Fruit fly (Drosophila melanogaster) whole organism, embryonic: ENCODE measurements around the gene tau.
A peak's percentile ranks its signal among the peaks of the same experiment; 100 is the strongest.

Experiments used
- Bteb2 ChIP-seq: fragments of 200-800 bp; sonication (Bioruptor generic); optimal IDR thresholded peaks from 2 replicates; lab custom pipeline; 2016; ENCODE audit warnings: missing biosample characterization, missing genetic modification characterization
- CG10431 ChIP-seq: fragments of 200-800 bp; sonication (Bioruptor generic); optimal IDR thresholded peaks from 3 replicates; lab custom pipeline; 2018; ENCODE audit warnings: missing biosample characterization, mild to moderate bottlenecking, missing genetic modification characterization
- CG10565 ChIP-seq: fragments of 200-800 bp; sonication (Bioruptor generic); optimal IDR thresholded peaks from 3 replicates; lab custom pipeline; 2016; ENCODE audit warnings: missing biosample characterization, mild to moderate bottlenecking, missing genetic modification characterization
- CG11456 ChIP-seq: fragments of 200-800 bp; sonication (Bioruptor generic); IDR thresholded peaks from 3 replicates; pipeline ENCODE4 v1.3.6; 2022; ENCODE audit warnings: missing biosample characterization, missing genetic modification characterization
- CG11696 ChIP-seq: fragments of 200-800 bp; sonication (Bioruptor generic); IDR thresholded peaks from 2 replicates; pipeline ENCODE4 v1.3.6; 2022; ENCODE audit warnings: missing biosample characterization, missing genetic modification characterization
- CG12942 ChIP-seq: fragments of 200-800 bp; sonication (Bioruptor generic); optimal IDR thresholded peaks from 3 replicates; lab custom pipeline; 2016; ENCODE audit warnings: missing biosample characterization, missing genetic modification characterization
- CG13424 ChIP-seq: fragments of 200-800 bp; sonication (Bioruptor generic); optimal IDR thresholded peaks from 2 replicates; lab custom pipeline; 2019; ENCODE audit warnings: missing biosample characterization, mild to moderate bottlenecking, missing genetic modification characterization, moderate library complexity
- CG14050 ChIP-seq: fragments of 200-800 bp; sonication (Bioruptor generic); IDR thresholded peaks from 3 replicates; pipeline ENCODE4 v1.3.6; 2022; ENCODE audit warnings: missing biosample characterization, missing genetic modification characterization
- CG1603 ChIP-seq: fragments of 200-800 bp; sonication (Bioruptor generic); optimal IDR thresholded peaks from 2 replicates; lab custom pipeline; 2019; ENCODE audit warnings: missing biosample characterization, mild to moderate bottlenecking, missing genetic modification characterization, moderate library complexity
- CG18619 ChIP-seq: fragments of 200-800 bp; sonication (Bioruptor generic); optimal IDR thresholded peaks from 3 replicates; lab custom pipeline; 2017; ENCODE audit warnings: missing biosample characterization, mild to moderate bottlenecking, missing genetic modification characterization
- CG2712 ChIP-seq: fragments of 200-800 bp; optimal IDR thresholded peaks from 3 replicates; lab custom pipeline; 2019; ENCODE audit warnings: missing biosample characterization, mild to moderate bottlenecking, missing genetic modification characterization, moderate library complexity
- CG30431 ChIP-seq: fragments of 200-800 bp; sonication (Bioruptor generic); optimal IDR thresholded peaks from 2 replicates; lab custom pipeline; 2017; ENCODE audit warnings: missing biosample characterization, missing genetic modification characterization
- CG31365 ChIP-seq: fragments of 200-800 bp; sonication (Bioruptor generic); optimal IDR thresholded peaks from 2 replicates; lab custom pipeline; 2018; ENCODE audit warnings: missing biosample characterization, mild to moderate bottlenecking, missing genetic modification characterization
- CG3281 ChIP-seq: fragments of 200-800 bp; sonication (Bioruptor generic); optimal IDR thresholded peaks from 3 replicates; lab custom pipeline; 2017; ENCODE audit warnings: missing biosample characterization, mild to moderate bottlenecking, missing genetic modification characterization
- CG3726 ChIP-seq: fragments of 200-800 bp; sonication (Bioruptor generic); IDR thresholded peaks from 3 replicates; pipeline ENCODE4, ENCODE4 v1.3.6; 2022; ENCODE audit warnings: missing biosample characterization, missing genetic modification characterization
- CG4360 ChIP-seq: fragments of 200-800 bp; sonication (Bioruptor generic); IDR thresholded peaks from 2 replicates; pipeline ENCODE4 v1.3.6; 2022; ENCODE audit warnings: missing biosample characterization, missing genetic modification characterization
- CG4617 ChIP-seq: fragments of 200-800 bp; sonication (Bioruptor generic); optimal IDR thresholded peaks from 3 replicates; lab custom pipeline; 2016; ENCODE audit warnings: missing biosample characterization, missing genetic modification characterization, borderline replicate concordance
- CG5180 ChIP-seq: fragments of 200-800 bp; sonication (Bioruptor generic); optimal IDR thresholded peaks from 3 replicates; lab custom pipeline; 2017; ENCODE audit warnings: missing biosample characterization, missing genetic modification characterization, mild to moderate bottlenecking, moderate library complexity, missing genetic modification reagents
- CG7963 ChIP-seq: fragments of 200-800 bp; sonication (Bioruptor generic); IDR thresholded peaks from 3 replicates; pipeline ENCODE4 v1.3.6; 2022; ENCODE audit warnings: missing biosample characterization, missing genetic modification characterization; ENCODE audit not compliant: partially characterized antibody
- CG7987 ChIP-seq: fragments of 200-800 bp; sonication (Bioruptor generic); optimal IDR thresholded peaks from 2 replicates; lab custom pipeline; 2018; ENCODE audit warnings: missing biosample characterization, mild to moderate bottlenecking, missing genetic modification characterization, moderate library complexity
- D ChIP-seq, 2 experiments: fragments of 200-800 bp in 1 of 2; fragments of >200 bp in 1 of 2; sonication (Bioruptor generic) in 1 of 2; optimal IDR thresholded peaks; 2 replicates in 1 of 2; 3 replicates in 1 of 2; lab custom pipeline; 2017; ENCODE audit warnings: mild to moderate bottlenecking in 1 of 2, missing biosample characterization in 1 of 2, missing genetic modification characterization in 1 of 2, missing genetic modification reagents in 1 of 2
- D19A ChIP-seq: fragments of 200-800 bp; optimal IDR thresholded peaks from 3 replicates; lab custom pipeline; 2019; ENCODE audit warnings: missing biosample characterization, mild to moderate bottlenecking, missing genetic modification characterization, moderate library complexity
- Ets65A ChIP-seq: fragments of 200-800 bp; sonication (Bioruptor generic); peaks from one replicate; lab custom pipeline; 2016; ENCODE audit warnings: missing biosample characterization, missing genetic modification characterization
- H15 ChIP-seq: fragments of 200-800 bp; sonication (Bioruptor generic); IDR thresholded peaks from 3 replicates; pipeline ENCODE4 v1.3.6; 2022; ENCODE audit warnings: missing biosample characterization, missing genetic modification characterization
- HLH54F ChIP-seq: fragments of 200-800 bp; sonication (Bioruptor generic); optimal IDR thresholded peaks from 3 replicates; lab custom pipeline; 2016; ENCODE audit warnings: missing biosample characterization, missing genetic modification characterization
- Lim3 ChIP-seq: fragments of 200-800 bp; sonication (Bioruptor generic); IDR thresholded peaks from 2 replicates; pipeline ENCODE4 v1.3.6; 2022; ENCODE audit warnings: missing biosample characterization, missing genetic modification characterization
- NC2α ChIP-seq: fragments of 200-800 bp; sonication (Bioruptor generic); optimal IDR thresholded peaks from 2 replicates; lab custom pipeline; 2016; ENCODE audit warnings: missing biosample characterization, missing genetic modification characterization
- Opbp ChIP-seq: fragments of 200-800 bp; sonication (Bioruptor generic); IDR thresholded peaks from 3 replicates; pipeline ENCODE4 v1.3.6; 2022; ENCODE audit warnings: missing biosample characterization, missing genetic modification characterization; ENCODE audit not compliant: partially characterized antibody
- Side ChIP-seq: fragments of 200-800 bp; sonication (Bioruptor generic); optimal IDR thresholded peaks from 2 replicates; lab custom pipeline; 2016; ENCODE audit warnings: missing biosample characterization, missing genetic modification characterization
- Usf ChIP-seq: fragments of 200-800 bp; sonication (Bioruptor generic); optimal IDR thresholded peaks from 2 replicates; lab custom pipeline; 2017; ENCODE audit warnings: missing genotype, missing biosample characterization, missing genetic modification characterization
- ab ChIP-seq: fragments of 200-800 bp; sonication (Bioruptor generic); optimal IDR thresholded peaks from 2 replicates; lab custom pipeline; 2016; ENCODE audit warnings: missing biosample characterization, missing genetic modification characterization
- al ChIP-seq: fragments of 200-800 bp; sonication (Bioruptor generic); IDR thresholded peaks from 2 replicates; pipeline ENCODE4 v1.3.6; 2022; ENCODE audit warnings: missing biosample characterization, missing genetic modification characterization
- bcd ChIP-seq: fragments of 200-800 bp; sonication (Bioruptor generic); optimal IDR thresholded peaks from 2 replicates; lab custom pipeline; 2017; ENCODE audit warnings: missing biosample characterization, mild to moderate bottlenecking, missing genetic modification characterization
- bowl ChIP-seq: fragments of 200-800 bp; sonication (Bioruptor generic); IDR thresholded peaks from 2 replicates; pipeline ENCODE4 v1.3.6; 2022; ENCODE audit warnings: missing biosample characterization, missing genetic modification characterization
- cas ChIP-seq: fragments of 200-800 bp; sonication (Bioruptor generic); IDR thresholded peaks from 2 replicates; pipeline ENCODE4 v1.3.6; 2022; ENCODE audit warnings: missing biosample characterization, missing genetic modification characterization
- chif ChIP-seq, 2 experiments: fragments of 200-800 bp; sonication (Bioruptor generic); optimal IDR thresholded peaks; 3 replicates each; lab custom pipeline; 2016; ENCODE audit warnings: missing biosample characterization in 2 of 2, missing genetic modification characterization in 2 of 2
- chn ChIP-seq: fragments of 200-800 bp; sonication (Bioruptor generic); optimal IDR thresholded peaks from 2 replicates; lab custom pipeline; 2016; ENCODE audit warnings: missing biosample characterization, missing genetic modification characterization
- crp ChIP-seq, 2 experiments: fragments of 200-800 bp; sonication (Bioruptor generic); optimal IDR thresholded peaks; 2 replicates in 1 of 2; 3 replicates in 1 of 2; lab custom pipeline; 2017; ENCODE audit warnings: missing biosample characterization in 2 of 2, missing genetic modification characterization in 2 of 2, mild to moderate bottlenecking in 1 of 2, moderate library complexity in 1 of 2
- dan ChIP-seq: fragments of 200-800 bp; sonication (Bioruptor generic); IDR thresholded peaks from 2 replicates; pipeline ENCODE4 v1.3.6; 2022; ENCODE audit warnings: missing biosample characterization, missing genetic modification characterization
- ems ChIP-seq: fragments of 200-800 bp; sonication (Bioruptor generic); optimal IDR thresholded peaks from 3 replicates; lab custom pipeline; 2016; ENCODE audit warnings: missing biosample characterization, missing genetic modification characterization
- grn ChIP-seq: fragments of 200-800 bp; sonication (Bioruptor generic); optimal IDR thresholded peaks from 3 replicates; lab custom pipeline; 2017; ENCODE audit warnings: missing biosample characterization, missing genetic modification characterization
- jigr1 ChIP-seq: fragments of 200-800 bp; sonication (Bioruptor generic); IDR thresholded peaks from 3 replicates; pipeline ENCODE4 v1.3.6; 2022; ENCODE audit warnings: missing biosample characterization, missing genetic modification characterization
- kah ChIP-seq: fragments of 200-800 bp; sonication (Bioruptor generic); optimal IDR thresholded peaks from 2 replicates; lab custom pipeline; 2018; ENCODE audit warnings: missing biosample characterization, mild to moderate bottlenecking, missing genetic modification characterization
- mld ChIP-seq: fragments of 200-800 bp; sonication (Bioruptor generic); IDR thresholded peaks from 3 replicates; pipeline ENCODE4 v1.3.6; 2022; ENCODE audit warnings: missing biosample characterization, missing genetic modification characterization; ENCODE audit not compliant: partially characterized antibody
- nom ChIP-seq: fragments of 200-800 bp; sonication (Bioruptor generic); optimal IDR thresholded peaks from 2 replicates; lab custom pipeline; 2017; ENCODE audit warnings: missing biosample characterization, missing genetic modification characterization, mild to moderate bottlenecking, moderate library complexity, missing genetic modification reagents
- otp ChIP-seq: fragments of 200-800 bp; sonication (Bioruptor generic); IDR thresholded peaks from 3 replicates; pipeline ENCODE4, ENCODE4 v1.3.6; 2022; ENCODE audit warnings: missing biosample characterization, missing genetic modification characterization
- seq ChIP-seq: fragments of 200-800 bp; sonication (Bioruptor generic); IDR thresholded peaks from 2 replicates; pipeline ENCODE4 v1.3.6; 2022; ENCODE audit warnings: missing biosample characterization, missing genetic modification characterization
- sug ChIP-seq: fragments of 200-800 bp; optimal IDR thresholded peaks from 2 replicates; lab custom pipeline; 2019; ENCODE audit warnings: missing biosample characterization, mild to moderate bottlenecking, missing genetic modification characterization, moderate library complexity
- tin ChIP-seq: fragments of 200-800 bp; sonication (Bioruptor generic); optimal IDR thresholded peaks from 3 replicates; lab custom pipeline; 2016; ENCODE audit warnings: missing biosample characterization, missing genetic modification characterization

Gene tau

dm6 chr3R:27636010-27636584 is 20.7 kb downstream of the tau start, which contains the start of the genes CG5611 and Mtl (continued):
- TF ChIP-seq CG5180 (GFP tag; lab: Kevin White, UChicago) (peak; percentile 94), chn (GFP tag; lab: Kevin White, UChicago) (peak; percentile 99), D (optimal IDR thresholded peaks at IDR 0.05; lab: Kevin White, UChicago) (no peak), D (GFP tag; optimal IDR thresholded peaks at IDR 0.05; lab: Kevin White, UChicago) (peak; percentile 99), Opbp (0 out of 3 replicates have a peak, but pooled peaks have one; percentile 31), CG1603 (tag; lab: Kevin White, UChicago) (peak; percentile 99), ab (peak; percentile 98), CG10431 (peak; percentile 98), ems (GFP tag; lab: Kevin White, UChicago) (peak; percentile 98), Ets65A (GFP tag; lab: Kevin White, UChicago) (peak; percentile 100), crp (GFP tag; optimal IDR thresholded peaks at IDR 0.05; lab: Kevin White, UChicago) (peak; percentile 26 to 80), H15 (peak; percentile 100), kah (GFP tag; lab: Kevin White, UChicago) (peak; percentile 98), CG4617 (GFP tag; lab: Kevin White, UChicago) (peak; percentile 100), CG13424 (peak; percentile 100), al (peak; percentile 100), jigr1 (GFP tag; lab: Robert Waterston, UW) (peak; percentile 100), D19A (tag; lab: Kevin White, UChicago) (peak; percentile 98), seq (GFP tag; lab: Robert Waterston, UW) (peak; percentile 100), CG4360 (GFP tag; lab: Robert Waterston, UW) (peak; percentile 94), CG12942 (GFP tag; lab: Kevin White, UChicago) (peak; percentile 100), CG10565 (GFP tag; lab: Kevin White, UChicago) (peak; percentile 97), chif (GFP tag; optimal IDR thresholded peaks at IDR 0.05; lab: Kevin White, UChicago) (peak; percentile 97 to 98), tin (GFP tag; lab: Kevin White, UChicago) (peak; percentile 100), Bteb2 (peak; percentile 99), CG14050 (peak; percentile 99), bcd (peak; percentile 100), HLH54F (GFP tag; lab: Kevin White, UChicago) (peak; percentile 99), otp (peak; percentile 100), CG11456 (GFP tag; lab: Robert Waterston, UW) (peak; percentile 100), nom (GFP tag; lab: Kevin White, UChicago) (peak; percentile 97), CG11696 (GFP tag; lab: Robert Waterston, UW) (peak; percentile 98), CG3726 (GFP tag; lab: Robert Waterston, UW) (peak; percentile 100), CG2712 (tag; lab: Kevin White, UChicago) (peak; percentile 100), Lim3 (GFP tag; lab: Robert Waterston, UW) (peak; percentile 99), mld (GFP tag; lab: Robert Waterston, UW) (no peak), CG3281 (GFP tag; lab: Kevin White, UChicago) (peak; percentile 99), dan (GFP tag; lab: Robert Waterston, UW) (peak; percentile 99), Side (GFP tag; lab: Kevin White, UChicago) (peak; percentile 94), cas (GFP tag; lab: Robert Waterston, UW) (peak; percentile 100), CG31365 (tag; lab: Kevin White, UChicago) (peak; percentile 94), NC2α (peak; percentile 93), CG7963 (GFP tag; lab: Robert Waterston, UW) (no peak; the same call in 2 of the 3 replicates), grn (GFP tag; lab: Kevin White, UChicago) (peak; percentile 93), Usf (GFP tag; lab: Kevin White, UChicago) (peak; percentile 100), CG30431 (GFP tag; lab: Kevin White, UChicago) (peak; percentile 99), bowl (GFP tag; lab: Robert Waterston, UW) (peak; percentile 100), CG7987 (GFP tag; lab: Kevin White, UChicago) (peak; percentile 98), sug (peak; percentile 99), CG18619 (GFP tag; lab: Kevin White, UChicago) (peak; percentile 100)
